Fruit fly (Drosophila melanogaster) whole organism, embryonic: ENCODE data around the gene sloth1.

Experiments used
- CG1024 ChIP-seq: fragments of 200-800 bp; sonication (Bioruptor generic); IDR thresholded peaks from 2 replicates; pipeline ENCODE4 v1.3.6; 2022; ENCODE audit warnings: missing biosample characterization, missing genetic modification characterization
- CG10462 ChIP-seq: fragments of 200-800 bp; sonication (Bioruptor generic); optimal IDR thresholded peaks from 2 replicates; lab custom pipeline; 2016; ENCODE audit warnings: missing biosample characterization, missing genetic modification characterization
- CG10543 ChIP-seq: fragments of 200-800 bp; sonication (Bioruptor generic); optimal IDR thresholded peaks from 3 replicates; lab custom pipeline; 2017; ENCODE audit warnings: missing biosample characterization, mild to moderate bottlenecking, missing genetic modification characterization, moderate library complexity
- CG11456 ChIP-seq: fragments of 200-800 bp; sonication (Bioruptor generic); IDR thresholded peaks from 3 replicates; pipeline ENCODE4 v1.3.6; 2022; ENCODE audit warnings: missing biosample characterization, missing genetic modification characterization
- CG13775 ChIP-seq: fragments of 200-800 bp; sonication (Bioruptor generic); optimal IDR thresholded peaks from 3 replicates; lab custom pipeline; 2017; ENCODE audit warnings: missing biosample characterization, mild to moderate bottlenecking, missing genetic modification characterization
- CG13894 ChIP-seq: fragments of 200-800 bp; sonication (Bioruptor generic); optimal IDR thresholded peaks from 3 replicates; lab custom pipeline; 2018; ENCODE audit warnings: missing biosample characterization, mild to moderate bottlenecking, missing genetic modification characterization, moderate library complexity
- CG14667 ChIP-seq: fragments of 200-800 bp; sonication (Bioruptor generic); IDR thresholded peaks from 2 replicates; pipeline ENCODE4 v1.3.6; 2022; ENCODE audit warnings: missing biosample characterization, missing genetic modification characterization
- CG14710 ChIP-seq: fragments of 200-800 bp; sonication (Bioruptor generic); optimal IDR thresholded peaks from 3 replicates; lab custom pipeline; 2019; ENCODE audit warnings: missing biosample characterization, mild to moderate bottlenecking, missing genetic modification characterization, moderate library complexity
- CG15479 ChIP-seq: fragments of 200-800 bp; sonication (Bioruptor generic); optimal IDR thresholded peaks from 3 replicates; lab custom pipeline; 2019; ENCODE audit warnings: missing biosample characterization, mild to moderate bottlenecking, missing genetic modification characterization, moderate library complexity
- CG17385 ChIP-seq: fragments of 200-800 bp; sonication (Bioruptor generic); optimal IDR thresholded peaks from 3 replicates; lab custom pipeline; 2018; ENCODE audit warnings: missing biosample characterization, mild to moderate bottlenecking, missing genetic modification characterization
- CG17568 ChIP-seq: fragments of 200-800 bp; sonication (Bioruptor generic); optimal IDR thresholded peaks from 2 replicates; lab custom pipeline; 2018; ENCODE audit warnings: missing biosample characterization, mild to moderate bottlenecking, missing genetic modification characterization, moderate library complexity
- CG1792 ChIP-seq: fragments of 200-800 bp; sonication (Bioruptor generic); optimal IDR thresholded peaks from 2 replicates; lab custom pipeline; 2016; ENCODE audit warnings: missing biosample characterization, missing genetic modification characterization
- CG2202 ChIP-seq: fragments of 200-800 bp; sonication (Bioruptor generic); optimal IDR thresholded peaks from 2 replicates; lab custom pipeline; 2018; ENCODE audit warnings: missing biosample characterization, mild to moderate bottlenecking, missing genetic modification characterization
- CG3995 ChIP-seq: fragments of 200-800 bp; sonication (Bioruptor generic); optimal IDR thresholded peaks from 3 replicates; lab custom pipeline; 2016; ENCODE audit warnings: missing biosample characterization, missing genetic modification characterization
- CG4424 ChIP-seq: fragments of 200-800 bp; sonication (Bioruptor generic); optimal IDR thresholded peaks from 3 replicates; lab custom pipeline; 2016; ENCODE audit warnings: missing biosample characterization, missing genetic modification characterization
- CG4707 ChIP-seq: fragments of 200-800 bp; sonication (Bioruptor generic); optimal IDR thresholded peaks from 2 replicates; lab custom pipeline; 2018; ENCODE audit warnings: missing biosample characterization, mild to moderate bottlenecking, missing genetic modification characterization, moderate library complexity
- CG6683 ChIP-seq: fragments of 200-800 bp; sonication (Bioruptor generic); optimal IDR thresholded peaks from 2 replicates; lab custom pipeline; 2017; ENCODE audit warnings: missing biosample characterization, mild to moderate bottlenecking, missing genetic modification characterization, missing genetic modification reagents
- CG6689 ChIP-seq: fragments of 200-800 bp; sonication (Bioruptor generic); IDR thresholded peaks from 2 replicates; pipeline ENCODE4 v1.3.6; 2022; ENCODE audit warnings: missing biosample characterization, missing genetic modification characterization
- CG7786 ChIP-seq: fragments of 200-800 bp; sonication (Bioruptor generic); optimal IDR thresholded peaks from 2 replicates; lab custom pipeline; 2016; ENCODE audit warnings: missing biosample characterization, missing genetic modification characterization
- D ChIP-seq, 2 experiments: fragments of 200-800 bp in 1 of 2; fragments of >200 bp in 1 of 2; sonication (Bioruptor generic) in 1 of 2; optimal IDR thresholded peaks; 2 replicates in 1 of 2; 3 replicates in 1 of 2; lab custom pipeline; 2017; ENCODE audit warnings: mild to moderate bottlenecking in 1 of 2, missing biosample characterization in 1 of 2, missing genetic modification characterization in 1 of 2, missing genetic modification reagents in 1 of 2
- D19B ChIP-seq: fragments of 200-800 bp; sonication (Bioruptor generic); optimal IDR thresholded peaks from 2 replicates; lab custom pipeline; 2017; ENCODE audit warnings: missing biosample characterization, mild to moderate bottlenecking, missing genetic modification characterization
- Dip2 ChIP-seq: fragments of 200-800 bp; sonication (Bioruptor generic); IDR thresholded peaks from 2 replicates; pipeline ENCODE4 v1.3.6; 2022; ENCODE audit warnings: missing biosample characterization, missing genetic modification characterization
- Dip3 ChIP-seq: fragments of 200-800 bp; sonication (Bioruptor generic); optimal IDR thresholded peaks from 3 replicates; lab custom pipeline; 2016; ENCODE audit warnings: missing biosample characterization, missing genetic modification characterization
- E2f1 ChIP-seq: fragments of 200-800 bp; sonication (Bioruptor generic); IDR thresholded peaks from 2 replicates; pipeline ENCODE4 v1.3.6; 2022; ENCODE audit warnings: missing biosample characterization, missing genetic modification characterization
- Ets65A ChIP-seq: fragments of 200-800 bp; sonication (Bioruptor generic); peaks from one replicate; lab custom pipeline; 2016; ENCODE audit warnings: missing biosample characterization, missing genetic modification characterization
- H15 ChIP-seq: fragments of 200-800 bp; sonication (Bioruptor generic); IDR thresholded peaks from 3 replicates; pipeline ENCODE4 v1.3.6; 2022; ENCODE audit warnings: missing biosample characterization, missing genetic modification characterization
- Sox102F ChIP-seq: fragments of 200-800 bp; sonication (Bioruptor generic); optimal IDR thresholded peaks from 2 replicates; lab custom pipeline; 2018; ENCODE audit warnings: missing biosample characterization, mild to moderate bottlenecking, missing genetic modification characterization, moderate library complexity
- ac ChIP-seq: fragments of 200-800 bp; sonication (Bioruptor generic); optimal IDR thresholded peaks from 3 replicates; lab custom pipeline; 2017; ENCODE audit warnings: missing biosample characterization, mild to moderate bottlenecking, missing genetic modification characterization
- al ChIP-seq: fragments of 200-800 bp; sonication (Bioruptor generic); IDR thresholded peaks from 2 replicates; pipeline ENCODE4 v1.3.6; 2022; ENCODE audit warnings: missing biosample characterization, missing genetic modification characterization
- az2 ChIP-seq: fragments of 200-800 bp; sonication (Bioruptor generic); optimal IDR thresholded peaks from 3 replicates; lab custom pipeline; 2016; ENCODE audit warnings: missing biosample characterization, missing genetic modification characterization
- bigmax ChIP-seq: fragments of 200-800 bp; sonication (Bioruptor generic); optimal IDR thresholded peaks from 2 replicates; lab custom pipeline; 2018; ENCODE audit warnings: missing biosample characterization, mild to moderate bottlenecking, missing genetic modification characterization
- bsh ChIP-seq, 2 experiments: fragments of 200-800 bp; sonication (Bioruptor generic); optimal IDR thresholded peaks; 2 replicates each; lab custom pipeline; 2017 to 2018; ENCODE audit warnings: mild to moderate bottlenecking in 2 of 2, missing biosample characterization in 2 of 2, missing genetic modification characterization in 2 of 2, moderate library complexity in 1 of 2
- cad ChIP-seq: fragments of >200 bp; optimal IDR thresholded peaks from 2 replicates; lab custom pipeline; 2017; ENCODE audit warnings: missing biosample characterization, missing genetic modification characterization
- chinmo ChIP-seq: fragments of 200-800 bp; sonication (Bioruptor generic); IDR thresholded peaks from 4 replicates; pipeline ENCODE4 v1.3.6; 2022; ENCODE audit warnings: missing biosample characterization, missing genetic modification characterization; ENCODE audit not compliant: partially characterized antibody
- ci ChIP-seq: fragments of 200-800 bp; sonication (Bioruptor generic); IDR thresholded peaks from 3 replicates; pipeline ENCODE4 v1.3.6; 2022; ENCODE audit warnings: missing biosample characterization, missing genetic modification characterization
- gsb ChIP-seq: fragments of 200-800 bp; sonication (Bioruptor generic); IDR thresholded peaks from 2 replicates; pipeline ENCODE4 v1.3.6; 2022; ENCODE audit warnings: missing biosample characterization, missing genetic modification characterization
- gsb-n ChIP-seq: fragments of 200-800 bp; sonication (Bioruptor generic); optimal IDR thresholded peaks from 3 replicates; lab custom pipeline; 2018; ENCODE audit warnings: missing biosample characterization, mild to moderate bottlenecking, missing genetic modification characterization
- kah ChIP-seq: fragments of 200-800 bp; sonication (Bioruptor generic); optimal IDR thresholded peaks from 2 replicates; lab custom pipeline; 2018; ENCODE audit warnings: missing biosample characterization, mild to moderate bottlenecking, missing genetic modification characterization
- lbe ChIP-seq: fragments of 200-800 bp; sonication (Bioruptor generic); optimal IDR thresholded peaks from 2 replicates; lab custom pipeline; 2016; ENCODE audit warnings: missing biosample characterization, mild to moderate bottlenecking, missing genetic modification characterization
- pan ChIP-seq, 4 experiments: fragments of >200 bp in 3 of 4; fragments of 200-800 bp in 1 of 4; sonication (Bioruptor generic) in 1 of 4; optimal IDR thresholded peaks in 3 of 4; IDR thresholded peaks in 1 of 4; 2 replicates each; pipeline versions ENCODE4 v1.3.6 to Lab custom; 2017 to 2022; ENCODE audit warnings: missing biosample characterization in 2 of 4, missing genetic modification characterization in 2 of 4, mixed read lengths in 1 of 4
- pho ChIP-seq: fragments of 200-800 bp; sonication (Bioruptor generic); optimal IDR thresholded peaks from 2 replicates; lab custom pipeline; 2016; ENCODE audit warnings: missing biosample characterization, missing genetic modification characterization
- rib ChIP-seq: fragments of 200-800 bp; sonication (Bioruptor generic); IDR thresholded peaks from 2 replicates; pipeline ENCODE4 v1.3.6; 2022; ENCODE audit warnings: missing biosample characterization, missing genetic modification characterization
- sisA ChIP-seq: fragments of 200-800 bp; sonication (Bioruptor generic); IDR thresholded peaks from 2 replicates; pipeline ENCODE4 v1.3.6; 2022; ENCODE audit warnings: missing biosample characterization, missing genetic modification characterization
- ttk ChIP-seq: fragments of 200-800 bp; sonication (Bioruptor generic); IDR thresholded peaks from 2 replicates; pipeline ENCODE4 v2.1.2; 2022; ENCODE audit warnings: missing biosample characterization, missing genetic modification characterization
- unc-4 ChIP-seq: fragments of 200-800 bp; sonication (Bioruptor generic); IDR thresholded peaks from 2 replicates; pipeline ENCODE4 v1.3.6; 2022; ENCODE audit warnings: missing biosample characterization, missing genetic modification characterization; ENCODE audit not compliant: partially characterized antibody
- wek ChIP-seq: fragments of 200-800 bp; sonication (Bioruptor generic); optimal IDR thresholded peaks from 3 replicates; lab custom pipeline; 2018; ENCODE audit warnings: missing biosample characterization, mild to moderate bottlenecking, missing genetic modification characterization, moderate library complexity
- z ChIP-seq: fragments of 200-800 bp; sonication (Bioruptor generic); IDR thresholded peaks from 3 replicates; pipeline ENCODE4 v1.3.6; 2022; ENCODE audit warnings: missing biosample characterization, missing genetic modification characterization
- zfh1 ChIP-seq: fragments of 200-800 bp; sonication (Bioruptor generic); IDR thresholded peaks from 3 replicates; pipeline ENCODE4 v1.3.6; 2022; ENCODE audit warnings: missing biosample characterization, missing genetic modification characterization

Gene sloth1

DNA sequence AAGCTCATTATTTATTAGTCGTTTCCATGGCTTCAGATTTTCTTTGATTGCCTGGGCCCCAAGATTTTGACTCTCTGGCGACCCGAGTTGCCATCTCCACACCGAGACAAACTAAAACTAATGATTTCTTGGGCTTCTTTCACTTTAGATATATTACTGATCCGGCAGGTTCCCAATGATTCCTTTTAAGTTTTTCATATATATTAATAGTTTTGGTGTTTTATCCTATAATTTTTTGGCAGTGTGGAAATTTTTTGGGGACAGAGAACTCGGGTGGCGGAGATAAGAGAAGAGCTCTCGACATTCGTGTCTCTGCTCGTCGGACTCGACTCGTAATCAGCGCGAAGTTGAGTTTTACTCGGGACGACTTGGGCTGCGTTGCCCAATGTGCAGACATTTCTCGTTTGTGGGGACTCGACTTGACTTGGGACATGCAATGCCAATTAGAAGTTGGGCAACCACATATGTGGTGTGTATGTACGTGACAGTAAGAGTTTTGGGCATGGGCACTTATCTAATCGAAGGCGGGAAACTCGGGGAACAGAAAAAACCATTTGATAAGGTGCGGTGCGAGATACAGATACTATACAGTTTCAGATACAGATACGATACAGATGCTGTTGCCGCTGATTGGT is 9.9 kb upstream of the sloth1 start (continued):
- TF ChIP-seq CG13894 (tag; lab: Kevin White, UChicago) (peak; percentile 44), E2f1 (peak; percentile 50; the same call in 1 of the 2 replicates), CG13775 (GFP tag; lab: Kevin White, UChicago) (peak; percentile 50), CG2202 (tag; lab: Kevin White, UChicago) (no peak), Dip2 (GFP tag; lab: Robert Waterston, UW) (no peak), z (GFP tag; lab: Robert Waterston, UW) (peak; percentile 11; the same call in 1 of the 3 replicates), CG6683 (GFP tag; lab: Kevin White, UChicago) (no peak), CG14710 (tag; lab: Kevin White, UChicago) (peak; percentile 25), CG1792 (GFP tag; lab: Kevin White, UChicago) (peak; percentile 23), lbe (GFP tag; lab: Kevin White, UChicago) (peak; percentile 39), CG17385 (peak; percentile 50), bsh (GFP tag; optimal IDR thresholded peaks at IDR 0.05; lab: Kevin White, UChicago) (peak in 1 of 2 experiments; percentile 53), ac (GFP tag; lab: Kevin White, UChicago) (no peak), chinmo (GFP tag; lab: Robert Waterston, UW) (peak; percentile 64; the same call in 1 of the 4 replicates), Sox102F (GFP tag; lab: Kevin White, UChicago) (peak; percentile 53), CG7786 (GFP tag; lab: Kevin White, UChicago) (peak; percentile 15), kah (GFP tag; lab: Kevin White, UChicago) (no peak), CG6689 (GFP tag; lab: Robert Waterston, UW) (peak; percentile 56; the same call in 1 of the 2 replicates), CG4424 (GFP tag; lab: Kevin White, UChicago) (peak; percentile 48), CG10462 (GFP tag; lab: Kevin White, UChicago) (no peak), gsb-n (tag; lab: Kevin White, UChicago) (peak; percentile 31), H15 (GFP tag; lab: Robert Waterston, UW) (no peak), CG15479 (GFP tag; lab: Kevin White, UChicago) (peak; percentile 42), gsb (GFP tag; lab: Robert Waterston, UW) (no peak), CG17568 (GFP tag; lab: Kevin White, UChicago) (no peak), ci (peak; percentile 40; the same call in 1 of the 3 replicates), CG10543 (peak; percentile 35), al (peak; percentile 34; the same call in 1 of the 2 replicates), pan (optimal IDR thresholded peaks at IDR 0.05; lab: Kevin White, UChicago) (no peak), pan (GFP tag; optimal IDR thresholded peaks at IDR 0.05 in 1 of 2, IDR thresholded peaks at IDR 0.05 in 1 of 2) (peak in 1 of 2 experiments; percentile 74), sisA (0 out of 2 replicates have a peak, but pooled peaks have one; percentile 16), ttk (GFP tag; lab: Robert Waterston, UW) (no peak), Ets65A (GFP tag; lab: Kevin White, UChicago) (peak; percentile 7), CG4707 (no peak), zfh1 (GFP tag; lab: Robert Waterston, UW) (0 out of 3 replicates have a peak, but pooled peaks have one; percentile 42), CG3995 (GFP tag; lab: Kevin White, UChicago) (no peak), unc-4 (GFP tag; lab: Robert Waterston, UW) (no peak), CG1024 (GFP tag; lab: Robert Waterston, UW) (peak; percentile 45), cad (no peak), CG14667 (GFP tag; lab: Robert Waterston, UW) (peak; percentile 41; the same call in 1 of the 2 replicates), CG11456 (peak; percentile 63; the same call in 2 of the 3 replicates), D19B (GFP tag; lab: Kevin White, UChicago) (peak; percentile 55), rib (peak; percentile 41; the same call in 1 of the 2 replicates), D (optimal IDR thresholded peaks at IDR 0.05; lab: Kevin White, UChicago) (no peak), D (GFP tag; optimal IDR thresholded peaks at IDR 0.05; lab: Kevin White, UChicago) (peak; percentile 49), wek (GFP tag; lab: Kevin White, UChicago) (no peak), pho (GFP tag; lab: Kevin White, UChicago) (peak; percentile 36), bigmax (GFP tag; lab: Kevin White, UChicago) (no peak), az2 (GFP tag; lab: Kevin White, UChicago) (peak; percentile 58), Dip3 (GFP tag; lab: Kevin White, UChicago) (peak; percentile 42)
